Worm (Caenorhabditis elegans) whole organism, midembryonic: ENCODE data around the gene clec-263.

ENCODE experiments used
- T22C8.4 ChIP-seq: fragments of 200-800 bp; sonication (Bioruptor generic); IDR thresholded peaks from 2 replicates; pipeline ENCODE4 v1.3.6; 2022; ENCODE audit warnings: missing genetic modification characterization, missing compliant biosample characterization
- cog-1 ChIP-seq: sonication (generic microtip); optimal IDR thresholded peaks from 2 replicates; lab custom pipeline; 2016; ENCODE audit warnings: missing genetic modification characterization, missing compliant biosample characterization
- flt-1 ChIP-seq: fragments of 200-800 bp; sonication (Bioruptor generic); IDR thresholded peaks from 2 replicates; pipeline ENCODE4 v1.3.6; 2022; ENCODE audit warnings: missing genetic modification characterization, missing compliant biosample characterization
- klf-2 ChIP-seq: fragments of 200-800 bp; sonication (Bioruptor generic); conservative IDR thresholded peaks from 2 replicates; pipeline ENCODE4 v1.3.6; 2022; ENCODE audit warnings: missing genetic modification reagents, missing genetic modification characterization, missing compliant biosample characterization
- med-1 ChIP-seq: sonication (generic microtip); optimal IDR thresholded peaks from 2 replicates; lab custom pipeline; 2017; ENCODE audit warnings: missing genetic modification characterization, mild to moderate bottlenecking, missing compliant biosample characterization, antibody characterized with exemption, missing genetic modification reagents; ENCODE audit not compliant: insufficient read depth
- ref-1 ChIP-seq: fragments of 200-800 bp; sonication (Bioruptor generic); conservative IDR thresholded peaks from 2 replicates; pipeline ENCODE4 v1.3.6; 2022; ENCODE audit warnings: missing genetic modification reagents, missing genetic modification characterization, missing compliant biosample characterization
- tab-1 ChIP-seq: fragments of 200-800 bp; sonication (Bioruptor generic); IDR thresholded peaks from 2 replicates; pipeline ENCODE4 v1.3.6; 2022; ENCODE audit warnings: missing genetic modification characterization, missing compliant biosample characterization
- ztf-23 ChIP-seq: fragments of 200-800 bp; sonication (Bioruptor generic); IDR thresholded peaks from 2 replicates; pipeline ENCODE4 v1.3.6; 2022; ENCODE audit warnings: missing genetic modification reagents, missing genetic modification characterization, missing compliant biosample characterization
- ztf-29 ChIP-seq: fragments of 200-800 bp; sonication (Bioruptor generic); IDR thresholded peaks from 2 replicates; pipeline ENCODE4 v1.3.6; 2022; ENCODE audit warnings: missing genetic modification reagents, missing genetic modification characterization, missing compliant biosample characterization

The clec-263 gene

ce11 chrV:20574314-20574713, at the start of gene clec-263:
Gene clec-263, plus strand, starts transcription at chrV:20574614.
- TF ChIP-seq T22C8.4 (GFP tag; lab: Robert Waterston, UW) = no peak
- no peak for TF ChIP-seq flt-1 (GFP tag; lab: Robert Waterston, UW)
- TF ChIP-seq ztf-29 = no peak
- TF ChIP-seq tab-1 = no peak
- no peak for TF ChIP-seq ztf-23 (GFP tag; lab: Robert Waterston, UW)
- no peak for TF ChIP-seq klf-2 (GFP tag; lab: Robert Waterston, UW)
- TF ChIP-seq med-1 = no peak
- TF ChIP-seq cog-1 (tag; lab: Kevin White, UChicago) = no peak
- TF ChIP-seq ref-1 (GFP tag; lab: Robert Waterston, UW) = no peak

ce11 chrV:20525816-20526459, 48.5 kb upstream of the clec-263 start, which contains the start of the genes srh-166 and Y38H6C.24:
Gene srh-166, minus strand, starts transcription at chrV:20525866.
Gene Y38H6C.24, plus strand, starts transcription at chrV:20526435.
- TF ChIP-seq ref-1 (GFP tag; lab: Robert Waterston, UW) (no peak), med-1 (no peak), ztf-23 (GFP tag; lab: Robert Waterston, UW) (no peak), ztf-29 (no peak), cog-1 (tag; lab: Kevin White, UChicago) (no peak), klf-2 (GFP tag; lab: Robert Waterston, UW) (no peak), tab-1 (no peak), T22C8.4 (GFP tag; lab: Robert Waterston, UW) (no peak), flt-1 (GFP tag; lab: Robert Waterston, UW) (no peak)

ce11 chrV:20527493-20527892, 46.9 kb upstream of the clec-263 start, which contains the start of gene Y38H6C.13:
Gene Y38H6C.13, plus strand, starts transcription at chrV:20527793.
- TF ChIP-seq tab-1 (no peak), ref-1 (GFP tag; lab: Robert Waterston, UW) (no peak), ztf-29 (no peak), klf-2 (GFP tag; lab: Robert Waterston, UW) (no peak)

ce11 chrV:20534072-20534471, 40.3 kb upstream of the clec-263 start, which contains the start of gene famh-161:
Gene famh-161, minus strand, starts transcription at chrV:20534172.
- TF ChIP-seq T22C8.4 (GFP tag; lab: Robert Waterston, UW) = no peak
- no peak for TF ChIP-seq med-1
- TF ChIP-seq ztf-23 (GFP tag; lab: Robert Waterston, UW) = no peak

- TF ChIP-seq med-1 = no peak
- TF ChIP-seq ztf-23 (GFP tag; lab: Robert Waterston, UW) = no peak
- TF ChIP-seq T22C8.4 (GFP tag; lab: Robert Waterston, UW) = no peak
- no peak for TF ChIP-seq tab-1
- no peak for TF ChIP-seq flt-1 (GFP tag; lab: Robert Waterston, UW)
- TF ChIP-seq ref-1 (GFP tag; lab: Robert Waterston, UW) = no peak
- TF ChIP-seq klf-2 (GFP tag; lab: Robert Waterston, UW) = no peak
- TF ChIP-seq ztf-29 = no peak
- no peak for TF ChIP-seq cog-1 (tag; lab: Kevin White, UChicago)
Observed at ce11 chrV:20536208-20536607, 38.2 kb upstream of the clec-263 start, which contains the start of gene Y38H6C.15. Gene Y38H6C.15, minus strand, starts transcription at chrV:20536308.

ce11 chrV:20539055-20539454, 35.4 kb upstream of the clec-263 start, which contains the start of gene Y38H6C.16:
Gene Y38H6C.16, minus strand, starts transcription at chrV:20539347.
- TF ChIP-seq med-1 = no peak
- no peak for TF ChIP-seq ztf-23 (GFP tag; lab: Robert Waterston, UW)
- no peak for TF ChIP-seq ref-1 (GFP tag; lab: Robert Waterston, UW)
- no peak for TF ChIP-seq ztf-29
- TF ChIP-seq T22C8.4 (GFP tag; lab: Robert Waterston, UW) = no peak
- no peak for TF ChIP-seq cog-1 (tag; lab: Kevin White, UChicago)
- TF ChIP-seq klf-2 (GFP tag; lab: Robert Waterston, UW) = no peak
- no peak for TF ChIP-seq tab-1

- TF ChIP-seq tab-1 (no peak), ztf-29 (no peak), T22C8.4 (GFP tag; lab: Robert Waterston, UW) (no peak), ztf-23 (GFP tag; lab: Robert Waterston, UW) (no peak), ref-1 (GFP tag; lab: Robert Waterston, UW) (no peak), flt-1 (GFP tag; lab: Robert Waterston, UW) (no peak), klf-2 (GFP tag; lab: Robert Waterston, UW) (no peak), cog-1 (tag; lab: Kevin White, UChicago) (no peak), med-1 (no peak)
Observed at ce11 chrV:20544092-20544491, 30.3 kb upstream of the clec-263 start, which contains the start of gene slc-36.3. Gene slc-36.3, minus strand, starts transcription at chrV:20544192.

- TF ChIP-seq ztf-29 (no peak), ztf-23 (GFP tag; lab: Robert Waterston, UW) (no peak), T22C8.4 (GFP tag; lab: Robert Waterston, UW) (no peak), klf-2 (GFP tag; lab: Robert Waterston, UW) (no peak), cog-1 (tag; lab: Kevin White, UChicago) (no peak), med-1 (no peak), flt-1 (GFP tag; lab: Robert Waterston, UW) (no peak), ref-1 (GFP tag; lab: Robert Waterston, UW) (no peak), tab-1 (no peak)
Observed at ce11 chrV:20544610-20545009, 29.8 kb upstream of the clec-263 start.

- no peak for TF ChIP-seq T22C8.4 (GFP tag; lab: Robert Waterston, UW)
- no peak for TF ChIP-seq tab-1
- no peak for TF ChIP-seq cog-1 (tag; lab: Kevin White, UChicago)
Observed at ce11 chrV:20545742-20546141, 28.7 kb upstream of the clec-263 start.

- TF ChIP-seq tab-1 = no peak
- no peak for TF ChIP-seq ztf-29
- no peak for TF ChIP-seq ztf-23 (GFP tag; lab: Robert Waterston, UW)
- TF ChIP-seq flt-1 (GFP tag; lab: Robert Waterston, UW) = no peak
- TF ChIP-seq med-1 = no peak
- no peak for TF ChIP-seq ref-1 (GFP tag; lab: Robert Waterston, UW)
- TF ChIP-seq klf-2 (GFP tag; lab: Robert Waterston, UW) = no peak
- TF ChIP-seq cog-1 (tag; lab: Kevin White, UChicago) = no peak
- no peak for TF ChIP-seq T22C8.4 (GFP tag; lab: Robert Waterston, UW)
Observed at ce11 chrV:20547048-20547447, 27.4 kb upstream of the clec-263 start, which contains the start of gene Y38H6C.18. Gene Y38H6C.18, minus strand, starts transcription at chrV:20547148.
